Worm (Caenorhabditis elegans) whole organism, L3 larva: ENCODE results near the gene F46C3.2.
A peak's percentile ranks its signal among the peaks of the same experiment; 100 is the strongest.

Experiments used
- R02D3.7 ChIP-seq: fragments of 150-350 bp; optimal IDR thresholded peaks from 2 replicates; lab custom pipeline; 2014; ENCODE audit warnings: missing biosample characterization, missing genetic modification characterization
- ZK546.5 ChIP-seq: sonication (generic microtip); optimal IDR thresholded peaks from 2 replicates; lab custom pipeline; 2017; ENCODE audit warnings: missing biosample characterization, missing genetic modification characterization
- aly-2 ChIP-seq: fragments of 150-350 bp; optimal IDR thresholded peaks from 2 replicates; lab custom pipeline; 2014; ENCODE audit warnings: missing biosample characterization, missing genetic modification characterization
- ama-1 ChIP-seq: fragments of 150-350 bp; optimal IDR thresholded peaks from 2 replicates; lab custom pipeline; 2018
- ceh-28 ChIP-seq: fragments of 150-350 bp; optimal IDR thresholded peaks from 2 replicates; lab custom pipeline; 2014; ENCODE audit warnings: missing biosample characterization, missing genetic modification reagents, missing genetic modification characterization
- ceh-82 ChIP-seq: fragments of 150-350 bp; optimal IDR thresholded peaks from 2 replicates; lab custom pipeline; 2014; ENCODE audit warnings: missing biosample characterization, missing genetic modification characterization
- ceh-9 ChIP-seq: sonication (generic microtip); optimal IDR thresholded peaks from 2 replicates; lab custom pipeline; 2018; ENCODE audit warnings: missing biosample characterization, missing genetic modification characterization
- daf-12 ChIP-seq: fragments of 150-350 bp; optimal IDR thresholded peaks from 2 replicates; lab custom pipeline; 2014; ENCODE audit warnings: missing biosample characterization, missing genetic modification reagents, missing genetic modification characterization
- egl-27 ChIP-seq: sonication (generic microtip); optimal IDR thresholded peaks from 4 replicates; lab custom pipeline; 2017; ENCODE audit warnings: missing biosample characterization, missing genetic modification reagents, missing genetic modification characterization
- egl-5 ChIP-seq: fragments of 150-350 bp; optimal IDR thresholded peaks from 2 replicates; lab custom pipeline; 2017; ENCODE audit warnings: missing biosample characterization, missing genetic modification reagents, missing genetic modification characterization, inconsistent platforms
- elt-1 ChIP-seq: fragments of 150-350 bp; optimal IDR thresholded peaks from 2 replicates; lab custom pipeline; 2014; ENCODE audit warnings: missing biosample characterization, missing genetic modification characterization
- elt-2 ChIP-seq: sonication (generic microtip); optimal IDR thresholded peaks from 2 replicates; lab custom pipeline; 2016; ENCODE audit warnings: missing genetic modification reagents, mild to moderate bottlenecking, missing genetic modification characterization, missing compliant biosample characterization
- elt-3 ChIP-seq, 3 experiments: fragments of 150-350 bp in 1 of 3; sonication (generic microtip) in 2 of 3; optimal IDR thresholded peaks; 2 replicates in 2 of 3; 4 replicates in 1 of 3; lab custom pipeline; 2014 to 2017; ENCODE audit warnings: missing biosample characterization in 3 of 3, missing genetic modification characterization in 3 of 3
- eor-1 ChIP-seq, 2 experiments: fragments of 150-350 bp; optimal IDR thresholded peaks; 2 replicates each; lab custom pipeline; 2014 to 2018; ENCODE audit warnings: missing biosample characterization in 2 of 2, missing genetic modification characterization in 2 of 2
- fkh-10 ChIP-seq: sonication (generic microtip); optimal IDR thresholded peaks from 2 replicates; lab custom pipeline; 2017; ENCODE audit warnings: missing biosample characterization, missing genetic modification reagents, missing genetic modification characterization
- fkh-2 ChIP-seq: fragments of 150-350 bp; optimal IDR thresholded peaks from 2 replicates; lab custom pipeline; 2014; ENCODE audit warnings: missing biosample characterization, missing genetic modification reagents, missing genetic modification characterization
- hmg-11 ChIP-seq: sonication (generic microtip); optimal IDR thresholded peaks from 2 replicates; lab custom pipeline; 2016; ENCODE audit warnings: missing genetic modification characterization, missing compliant biosample characterization
- jun-1 ChIP-seq: fragments of 150-350 bp; optimal IDR thresholded peaks from 2 replicates; lab custom pipeline; 2014; ENCODE audit warnings: missing biosample characterization, missing genetic modification reagents, missing genetic modification characterization
- lin-15B ChIP-seq: fragments of 150-350 bp; optimal IDR thresholded peaks from 2 replicates; lab custom pipeline; 2014; ENCODE audit warnings: missing biosample characterization, missing genetic modification characterization
- lin-39 ChIP-seq: fragments of 150-350 bp; optimal IDR thresholded peaks from 2 replicates; lab custom pipeline; 2018; ENCODE audit warnings: missing biosample characterization, missing genetic modification reagents, missing genetic modification characterization
- lsy-12 ChIP-seq: sonication (generic microtip); optimal IDR thresholded peaks from 2 replicates; lab custom pipeline; 2016; ENCODE audit warnings: mild to moderate bottlenecking, missing genetic modification characterization, missing compliant biosample characterization
- mdl-1 ChIP-seq: fragments of 150-350 bp; optimal IDR thresholded peaks from 2 replicates; lab custom pipeline; 2014; ENCODE audit warnings: missing biosample characterization, missing genetic modification characterization
- nfya-1 ChIP-seq: sonication (generic microtip); optimal IDR thresholded peaks from 2 replicates; lab custom pipeline; 2017; ENCODE audit warnings: missing genetic modification characterization, mild to moderate bottlenecking, missing compliant biosample characterization, antibody characterized with exemption, moderate library complexity; ENCODE audit not compliant: insufficient read depth
- nhr-11 ChIP-seq: fragments of 150-350 bp; optimal IDR thresholded peaks from 2 replicates; lab custom pipeline; 2014; ENCODE audit warnings: missing biosample characterization, missing genetic modification characterization
- nhr-12 ChIP-seq: fragments of 150-350 bp; optimal IDR thresholded peaks from 2 replicates; lab custom pipeline; 2014; ENCODE audit warnings: missing biosample characterization, missing genetic modification characterization
- nhr-23 ChIP-seq: fragments of 150-350 bp; optimal IDR thresholded peaks from 2 replicates; lab custom pipeline; 2014; ENCODE audit warnings: missing biosample characterization, missing genetic modification reagents, missing genetic modification characterization
- nhr-237 ChIP-seq: fragments of 150-350 bp; optimal IDR thresholded peaks from 2 replicates; lab custom pipeline; 2014; ENCODE audit warnings: missing biosample characterization, missing genetic modification characterization
- nhr-28 ChIP-seq: fragments of 150-350 bp; optimal IDR thresholded peaks from 2 replicates; lab custom pipeline; 2014; ENCODE audit warnings: missing biosample characterization, missing genetic modification characterization
- nhr-43 ChIP-seq: sonication (generic microtip); optimal IDR thresholded peaks from 2 replicates; lab custom pipeline; 2016; ENCODE audit warnings: mild to moderate bottlenecking, missing genetic modification characterization, missing compliant biosample characterization; ENCODE audit not compliant: poor library complexity, severe bottlenecking
- nhr-67 ChIP-seq: fragments of 150-350 bp; optimal IDR thresholded peaks from 2 replicates; lab custom pipeline; 2014; ENCODE audit warnings: missing biosample characterization, missing genetic modification characterization
- nhr-76 ChIP-seq: fragments of 150-350 bp; sonication (generic microtip); optimal IDR thresholded peaks from 5 replicates; lab custom pipeline; 2014; ENCODE audit warnings: missing biosample characterization, missing genetic modification characterization
- nhr-77 ChIP-seq: fragments of 150-350 bp; optimal IDR thresholded peaks from 2 replicates; lab custom pipeline; 2014; ENCODE audit warnings: missing biosample characterization, missing genetic modification characterization
- pha-4 ChIP-seq: fragments of 150-350 bp; optimal IDR thresholded peaks from 2 replicates; lab custom pipeline; 2014; ENCODE audit warnings: missing biosample characterization, missing genetic modification reagents, missing genetic modification characterization
- pqm-1 ChIP-seq: fragments of 150-350 bp; optimal IDR thresholded peaks from 2 replicates; lab custom pipeline; 2017; ENCODE audit warnings: missing biosample characterization, missing genetic modification characterization, inconsistent platforms
- sea-2 ChIP-seq: fragments of 150-350 bp; sonication (generic microtip); optimal IDR thresholded peaks from 4 replicates; lab custom pipeline; 2014; ENCODE audit warnings: missing biosample characterization, missing genetic modification reagents, missing genetic modification characterization
- skn-1 ChIP-seq: fragments of 150-350 bp; optimal IDR thresholded peaks from 2 replicates; lab custom pipeline; 2014; ENCODE audit warnings: missing biosample characterization, missing genetic modification characterization
- snpc-4 ChIP-seq: fragments of 150-350 bp; optimal IDR thresholded peaks from 2 replicates; lab custom pipeline; 2014; ENCODE audit warnings: missing biosample characterization, missing genetic modification characterization
- tbx-2 ChIP-seq: sonication (generic microtip); optimal IDR thresholded peaks from 2 replicates; lab custom pipeline; 2016; ENCODE audit warnings: mild to moderate bottlenecking, missing genetic modification characterization, missing compliant biosample characterization
- unc-39 ChIP-seq: sonication (generic microtip); optimal IDR thresholded peaks from 4 replicates; lab custom pipeline; 2017; ENCODE audit warnings: missing biosample characterization, missing genetic modification characterization
- unc-62 ChIP-seq: fragments of 150-350 bp; sonication (generic microtip); optimal IDR thresholded peaks from 4 replicates; lab custom pipeline; 2014; ENCODE audit warnings: missing biosample characterization, missing genetic modification reagents, missing genetic modification characterization
- ztf-11 ChIP-seq: fragments of 150-350 bp; optimal IDR thresholded peaks from 2 replicates; lab custom pipeline; 2014; ENCODE audit warnings: missing biosample characterization, missing genetic modification characterization
- ztf-4 ChIP-seq: fragments of 150-350 bp; optimal IDR thresholded peaks from 2 replicates; lab custom pipeline; 2014; ENCODE audit warnings: missing biosample characterization, missing genetic modification characterization

Gene F46C3.2

ce11 chrX:11418667-11419066 lies at the start of gene F46C3.2:
Gene F46C3.2 (minus strand): TSS chrX:11418767.
- TF ChIP-seq elt-2 (peak; percentile 24), aly-2 (tag; lab: Kevin White, UChicago) (no peak), ceh-9 (tag; lab: Kevin White, UChicago) (no peak), pha-4 (tag; lab: Kevin White, UChicago) (peak; percentile 10)

DNA sequence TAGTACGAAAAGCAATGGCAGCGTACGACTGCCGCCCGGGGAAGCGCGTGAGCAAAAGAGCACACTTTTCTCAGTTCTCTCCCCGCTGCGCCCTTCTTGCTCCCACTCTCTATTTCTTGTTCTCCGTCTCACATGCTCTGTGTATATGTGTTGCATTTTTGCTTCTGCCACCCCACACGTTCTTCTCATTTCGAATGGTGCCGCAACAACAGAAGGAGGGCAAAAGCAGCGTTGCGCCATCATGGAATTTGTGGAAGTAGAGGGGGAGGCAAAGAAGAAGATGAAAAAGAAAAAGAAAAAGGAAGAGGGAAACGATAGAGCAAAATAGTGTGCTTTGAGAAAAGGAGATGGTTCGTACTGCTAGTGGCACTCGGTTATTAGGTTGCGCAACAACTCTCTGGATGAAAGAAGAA lies 48.8 kb upstream of the F46C3.2 start:
- TF ChIP-seq ceh-82 (no peak), nhr-237 (no peak), egl-5 (peak; percentile 30), fkh-10 (peak; percentile 77), lin-15B (tag; lab: Kevin White, UChicago) (peak; percentile 13), ztf-11 (tag; lab: Kevin White, UChicago) (no peak), hmg-11 (tag; lab: Kevin White, UChicago) (peak; percentile 32), nhr-67 (tag; lab: Kevin White, UChicago) (no peak), fkh-2 (tag; lab: Kevin White, UChicago) (peak; percentile 10), ZK546.5 (no peak), nhr-76 (tag; lab: Kevin White, UChicago) (no peak), ztf-4 (tag; lab: Kevin White, UChicago) (peak; percentile 60), nhr-43 (tag; lab: Kevin White, UChicago) (no peak), pqm-1 (tag; lab: Kevin White, UChicago) (peak; percentile 25), elt-2 (peak; percentile 49), elt-1 (tag; lab: Kevin White, UChicago) (no peak), pha-4 (tag; lab: Kevin White, UChicago) (peak; percentile 37), egl-27 (tag; lab: Kevin White, UChicago) (peak; percentile 29), aly-2 (tag; lab: Kevin White, UChicago) (no peak), nhr-77 (tag; lab: Kevin White, UChicago) (no peak), lin-39 (tag; lab: Kevin White, UChicago) (peak; percentile 90), ama-1 (lab: Kevin White, UChicago) (peak; percentile 20), jun-1 (tag; lab: Kevin White, UChicago) (peak; percentile 35), eor-1 (tag; optimal IDR thresholded peaks at IDR 0.05; lab: Kevin White, UChicago) (no peak), snpc-4 (tag; lab: Kevin White, UChicago) (peak; percentile 65), nhr-11 (peak; percentile 12), R02D3.7 (tag; lab: Kevin White, UChicago) (no peak), skn-1 (tag; lab: Kevin White, UChicago) (peak; percentile 56), unc-62 (peak; percentile 29), nfya-1 (tag; lab: Kevin White, UChicago) (peak; percentile 89), mdl-1 (peak; percentile 67), tbx-2 (tag; lab: Kevin White, UChicago) (peak; percentile 53), lsy-12 (tag; lab: Kevin White, UChicago) (peak; percentile 8), elt-3 (tag; optimal IDR thresholded peaks at IDR 0.05; lab: Kevin White, UChicago) (no peak)
- TF ChIP-seq, all 47 proteins: peak for 21

DNA sequence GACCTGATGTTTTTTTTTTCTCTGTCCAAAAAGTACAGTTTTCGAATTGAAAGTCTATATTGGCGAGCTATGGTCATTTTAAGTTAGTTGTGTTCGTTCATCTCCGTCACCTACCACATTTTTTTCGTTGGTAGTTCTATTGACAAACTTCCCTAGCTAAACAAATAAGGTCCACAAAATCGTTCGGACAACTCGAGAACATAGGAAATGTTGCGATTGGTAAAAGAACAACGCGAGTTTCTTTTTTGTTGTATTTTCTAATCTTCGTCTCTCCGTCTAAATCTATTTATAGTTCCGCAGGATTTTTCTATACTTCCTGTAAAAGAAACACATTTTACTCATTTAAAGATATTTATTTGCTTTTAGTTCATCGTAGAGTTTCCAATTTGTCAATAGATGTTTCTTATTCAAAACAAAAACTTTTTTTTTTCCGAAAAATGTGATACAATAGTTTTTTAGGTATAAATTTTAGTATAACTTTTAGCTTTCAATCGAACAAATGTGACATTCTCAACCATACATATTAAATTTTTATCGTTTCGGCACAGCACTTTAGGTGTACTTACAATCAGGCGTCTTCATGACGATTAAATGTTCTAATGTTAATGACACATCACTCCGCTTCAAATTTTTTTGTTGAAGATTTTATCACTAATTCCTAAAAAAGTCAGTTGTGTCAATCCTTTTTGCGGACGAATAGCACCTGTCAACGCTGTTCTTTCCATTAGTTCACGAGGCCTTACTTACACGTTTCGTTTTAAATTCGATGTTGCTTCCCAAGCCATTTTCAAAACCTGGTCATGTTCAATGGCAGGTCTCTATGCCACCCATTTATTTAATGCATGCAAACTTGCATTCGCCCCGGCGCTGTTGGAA lies 48.1 kb upstream of the F46C3.2 start:
- TF ChIP-seq nhr-28 (tag; lab: Kevin White, UChicago) (no peak), pha-4 (tag; lab: Kevin White, UChicago) (peak; percentile 83)

DNA sequence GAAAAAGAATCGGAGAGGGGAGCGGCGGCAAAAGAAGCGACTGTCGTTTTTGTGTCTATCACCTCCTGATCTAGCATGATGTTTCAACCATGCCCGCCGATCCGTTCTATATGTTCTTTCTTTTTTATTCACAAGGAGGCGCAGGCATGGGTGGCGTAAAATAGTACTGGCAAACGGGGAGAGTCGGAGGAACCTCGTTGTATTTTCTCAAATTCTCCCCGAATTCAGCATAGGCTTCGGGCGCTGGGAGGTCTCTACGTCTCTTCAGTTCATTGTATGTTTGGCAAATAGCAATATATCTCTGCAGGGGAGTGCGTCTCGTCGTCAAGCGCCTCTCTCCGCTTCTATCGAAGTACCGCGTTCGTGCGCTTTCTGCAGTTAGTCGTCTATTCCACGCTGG lies 46.6 kb upstream of the F46C3.2 start, which contains the start of gene lin-14:
Gene lin-14 (plus strand): TSS at position 346 of the 400 bp plus-strand sequence.
- peak; percentile 63 for TF ChIP-seq jun-1 (tag; lab: Kevin White, UChicago)
- peak; percentile 76 for TF ChIP-seq nhr-43 (tag; lab: Kevin White, UChicago)
- no peak for TF ChIP-seq lin-15B (tag; lab: Kevin White, UChicago)
- peak; percentile 23 for TF ChIP-seq daf-12 (tag; lab: Kevin White, UChicago)
- peak; percentile 46 for TF ChIP-seq tbx-2 (tag; lab: Kevin White, UChicago)
- TF ChIP-seq lin-39 (tag; lab: Kevin White, UChicago), result peak; percentile 87
- no peak for TF ChIP-seq ZK546.5
- no peak for TF ChIP-seq sea-2
- TF ChIP-seq lsy-12 (tag; lab: Kevin White, UChicago), result peak; percentile 49
- no peak for TF ChIP-seq egl-5
- no peak for TF ChIP-seq unc-39 (tag; lab: Kevin White, UChicago)
- TF ChIP-seq ceh-9 (tag; lab: Kevin White, UChicago), result no peak
- TF ChIP-seq egl-27 (tag; lab: Kevin White, UChicago), result peak; percentile 5
- no peak for TF ChIP-seq ztf-11 (tag; lab: Kevin White, UChicago)
- TF ChIP-seq nhr-76 (tag; lab: Kevin White, UChicago), result no peak
- peak; percentile 67 for TF ChIP-seq nfya-1 (tag; lab: Kevin White, UChicago)
- TF ChIP-seq skn-1 (tag; lab: Kevin White, UChicago), result peak; percentile 41
- TF ChIP-seq hmg-11 (tag; lab: Kevin White, UChicago), result peak; percentile 85
- TF ChIP-seq nhr-12 (tag; lab: Kevin White, UChicago), result no peak
- peak; percentile 82 for TF ChIP-seq nhr-23 (tag; lab: Kevin White, UChicago)
- no peak for TF ChIP-seq ztf-4 (tag; lab: Kevin White, UChicago)
- TF ChIP-seq eor-1 (tag; optimal IDR thresholded peaks at IDR 0.05; lab: Kevin White, UChicago), result no peak
- peak; percentile 75 for TF ChIP-seq pha-4 (tag; lab: Kevin White, UChicago)
- peak; percentile 15 for TF ChIP-seq snpc-4 (tag; lab: Kevin White, UChicago)
- TF ChIP-seq nhr-28 (tag; lab: Kevin White, UChicago), result no peak
- TF ChIP-seq elt-2, result peak; percentile 69
- TF ChIP-seq ceh-28 (tag; lab: Kevin White, UChicago), result peak; percentile 21
